Fruit fly (Drosophila melanogaster) whole organism, embryonic: Measurements from ENCODE around the gene Ugt37D1.

Experiments used
- Abd-B ChIP-seq: fragments of 200-800 bp; sonication (Bioruptor generic); optimal IDR thresholded peaks from 2 replicates; lab custom pipeline; 2018; ENCODE audit warnings: missing biosample characterization, mild to moderate bottlenecking, missing genetic modification characterization, moderate library complexity
- Adf1 ChIP-seq: fragments of 200-800 bp; sonication (Bioruptor generic); IDR thresholded peaks from 2 replicates; pipeline ENCODE4 v1.3.6; 2022; ENCODE audit warnings: missing biosample characterization, missing genetic modification characterization
- Awh ChIP-seq: fragments of 200-800 bp; sonication (Bioruptor generic); IDR thresholded peaks from 2 replicates; pipeline ENCODE4, ENCODE4 v1.3.6; 2022; ENCODE audit warnings: missing biosample characterization, missing genetic modification characterization
- CG10431 ChIP-seq: fragments of 200-800 bp; sonication (Bioruptor generic); optimal IDR thresholded peaks from 3 replicates; lab custom pipeline; 2018; ENCODE audit warnings: missing biosample characterization, mild to moderate bottlenecking, missing genetic modification characterization
- CG12659 ChIP-seq: fragments of 200-800 bp; sonication (Bioruptor generic); optimal IDR thresholded peaks from 3 replicates; lab custom pipeline; 2017; ENCODE audit warnings: mild to moderate bottlenecking, missing biosample characterization, missing genetic modification reagents, missing genetic modification characterization
- CG14710 ChIP-seq: fragments of 200-800 bp; sonication (Bioruptor generic); optimal IDR thresholded peaks from 3 replicates; lab custom pipeline; 2019; ENCODE audit warnings: missing biosample characterization, mild to moderate bottlenecking, missing genetic modification characterization, moderate library complexity
- CG15011 ChIP-seq: fragments of 200-800 bp; sonication (Bioruptor generic); optimal IDR thresholded peaks from 3 replicates; lab custom pipeline; 2018; ENCODE audit warnings: missing biosample characterization, mild to moderate bottlenecking, missing genetic modification characterization
- CG18619 ChIP-seq: fragments of 200-800 bp; sonication (Bioruptor generic); optimal IDR thresholded peaks from 3 replicates; lab custom pipeline; 2017; ENCODE audit warnings: missing biosample characterization, mild to moderate bottlenecking, missing genetic modification characterization
- CG2116 ChIP-seq: fragments of 200-800 bp; sonication (Bioruptor generic); optimal IDR thresholded peaks from 3 replicates; lab custom pipeline; 2018; ENCODE audit warnings: missing biosample characterization, mild to moderate bottlenecking, missing genetic modification characterization
- CG2678 ChIP-seq: fragments of 200-800 bp; sonication (Bioruptor generic); optimal IDR thresholded peaks from 3 replicates; lab custom pipeline; 2019; ENCODE audit warnings: missing biosample characterization, mild to moderate bottlenecking, missing genetic modification characterization, moderate library complexity
- CG2875 ChIP-seq: fragments of 200-800 bp; sonication (Bioruptor generic); optimal IDR thresholded peaks from 2 replicates; lab custom pipeline; 2017; ENCODE audit warnings: missing biosample characterization, mild to moderate bottlenecking, missing genetic modification characterization, missing genetic modification reagents
- CG31388 ChIP-seq: fragments of 200-800 bp; sonication (Bioruptor generic); optimal IDR thresholded peaks from 2 replicates; lab custom pipeline; 2016; ENCODE audit warnings: missing biosample characterization, missing genetic modification characterization
- CG3163 ChIP-seq: fragments of 200-800 bp; sonication (Bioruptor generic); optimal IDR thresholded peaks from 3 replicates; lab custom pipeline; 2016; ENCODE audit warnings: missing biosample characterization, missing genetic modification characterization
- CG4282 ChIP-seq: fragments of 200-800 bp; sonication (Bioruptor generic); optimal IDR thresholded peaks from 2 replicates; lab custom pipeline; 2016; ENCODE audit warnings: missing biosample characterization, missing genetic modification characterization
- CG4328 ChIP-seq: fragments of 200-800 bp; sonication (Bioruptor generic); optimal IDR thresholded peaks from 3 replicates; lab custom pipeline; 2017; ENCODE audit warnings: missing biosample characterization, missing genetic modification reagents, missing genetic modification characterization
- CG43689 ChIP-seq: fragments of 200-800 bp; sonication (Bioruptor generic); IDR thresholded peaks from 2 replicates; pipeline ENCODE4 v1.3.6; 2022; ENCODE audit warnings: missing biosample characterization, missing genetic modification characterization
- CG5180 ChIP-seq: fragments of 200-800 bp; sonication (Bioruptor generic); optimal IDR thresholded peaks from 3 replicates; lab custom pipeline; 2017; ENCODE audit warnings: missing biosample characterization, missing genetic modification characterization, mild to moderate bottlenecking, moderate library complexity, missing genetic modification reagents
- CG5953 ChIP-seq: fragments of 200-800 bp; sonication (Bioruptor generic); IDR thresholded peaks from 2 replicates; pipeline ENCODE4 v1.3.6; 2022; ENCODE audit warnings: missing biosample characterization, missing genetic modification characterization
- CG6175 ChIP-seq: fragments of 200-800 bp; sonication (Bioruptor generic); IDR thresholded peaks from 3 replicates; pipeline ENCODE4 v1.3.6; 2022; ENCODE audit warnings: missing biosample characterization, missing genetic modification characterization
- CG7372 ChIP-seq: fragments of 200-800 bp; sonication (Bioruptor generic); IDR thresholded peaks from 2 replicates; pipeline ENCODE4 v1.3.6; 2022; ENCODE audit warnings: missing biosample characterization, missing genetic modification characterization
- CG9215 ChIP-seq: fragments of 200-800 bp; sonication (Bioruptor generic); IDR thresholded peaks from 2 replicates; pipeline ENCODE4 v1.3.6; 2022; ENCODE audit warnings: missing biosample characterization, missing genetic modification characterization
- CG9727 ChIP-seq: fragments of 200-800 bp; sonication (Bioruptor generic); optimal IDR thresholded peaks from 3 replicates; lab custom pipeline; 2017; ENCODE audit warnings: missing biosample characterization, mild to moderate bottlenecking, missing genetic modification characterization
- Drgx ChIP-seq: fragments of 200-800 bp; sonication (Bioruptor generic); IDR thresholded peaks from 2 replicates; pipeline ENCODE4 v1.3.6; 2022; ENCODE audit warnings: missing biosample characterization, missing genetic modification characterization
- E2f2 ChIP-seq: fragments of 200-800 bp; sonication (Bioruptor generic); IDR thresholded peaks from 2 replicates; pipeline ENCODE4 v1.3.6; 2022; ENCODE audit warnings: missing biosample characterization, missing genetic modification characterization
- Eip74EF ChIP-seq, 2 experiments: fragments of 200-800 bp in 1 of 2; fragments of >200 bp in 1 of 2; sonication (Bioruptor generic) in 1 of 2; optimal IDR thresholded peaks; 2 replicates each; lab custom pipeline; 2017 to 2019; ENCODE audit warnings: missing biosample characterization in 2 of 2, missing genetic modification characterization in 2 of 2, mild to moderate bottlenecking in 1 of 2, moderate library complexity in 1 of 2
- Fer3 ChIP-seq: fragments of 200-800 bp; sonication (Bioruptor generic); optimal IDR thresholded peaks from 2 replicates; lab custom pipeline; 2018; ENCODE audit warnings: missing biosample characterization, mild to moderate bottlenecking, missing genetic modification characterization, moderate library complexity
- Hmx ChIP-seq: fragments of 200-800 bp; sonication (Bioruptor generic); optimal IDR thresholded peaks from 2 replicates; lab custom pipeline; 2016; ENCODE audit warnings: missing biosample characterization, missing genetic modification characterization
- MESR4 ChIP-seq: fragments of 200-800 bp; sonication (Bioruptor generic); optimal IDR thresholded peaks from 2 replicates; lab custom pipeline; 2018; ENCODE audit warnings: missing biosample characterization, mild to moderate bottlenecking, missing genetic modification characterization, moderate library complexity
- NC2α ChIP-seq: fragments of 200-800 bp; sonication (Bioruptor generic); optimal IDR thresholded peaks from 2 replicates; lab custom pipeline; 2016; ENCODE audit warnings: missing biosample characterization, missing genetic modification characterization
- NC2β ChIP-seq: fragments of 200-800 bp; sonication (Bioruptor generic); optimal IDR thresholded peaks from 2 replicates; lab custom pipeline; 2016; ENCODE audit warnings: missing biosample characterization, missing genetic modification characterization
- Poxn ChIP-seq: fragments of 200-800 bp; sonication (Bioruptor generic); IDR thresholded peaks from 2 replicates; pipeline ENCODE4 v1.3.6; 2022; ENCODE audit warnings: missing biosample characterization, missing genetic modification characterization
- al ChIP-seq: fragments of 200-800 bp; sonication (Bioruptor generic); IDR thresholded peaks from 2 replicates; pipeline ENCODE4 v1.3.6; 2022; ENCODE audit warnings: missing biosample characterization, missing genetic modification characterization
- ash1 ChIP-seq: fragments of 200-800 bp; sonication (Bioruptor generic); optimal IDR thresholded peaks from 2 replicates; lab custom pipeline; 2018; ENCODE audit warnings: missing biosample characterization, mild to moderate bottlenecking, missing genetic modification characterization
- bigmax ChIP-seq: fragments of 200-800 bp; sonication (Bioruptor generic); optimal IDR thresholded peaks from 2 replicates; lab custom pipeline; 2018; ENCODE audit warnings: missing biosample characterization, mild to moderate bottlenecking, missing genetic modification characterization
- bowl ChIP-seq: fragments of 200-800 bp; sonication (Bioruptor generic); IDR thresholded peaks from 2 replicates; pipeline ENCODE4 v1.3.6; 2022; ENCODE audit warnings: missing biosample characterization, missing genetic modification characterization
- chm ChIP-seq: fragments of 200-800 bp; sonication (Bioruptor generic); IDR thresholded peaks from 2 replicates; pipeline ENCODE4 v1.3.6; 2022; ENCODE audit warnings: missing biosample characterization, missing genetic modification characterization
- chn ChIP-seq: fragments of 200-800 bp; sonication (Bioruptor generic); optimal IDR thresholded peaks from 2 replicates; lab custom pipeline; 2016; ENCODE audit warnings: missing biosample characterization, missing genetic modification characterization
- dmrt11E ChIP-seq: fragments of 200-800 bp; sonication (Bioruptor generic); optimal IDR thresholded peaks from 3 replicates; lab custom pipeline; 2018; ENCODE audit warnings: missing biosample characterization, mild to moderate bottlenecking, missing genetic modification characterization, moderate library complexity
- esg ChIP-seq: fragments of 200-800 bp; sonication (Bioruptor generic); conservative IDR thresholded peaks from 2 replicates; pipeline ENCODE4 v1.3.6; 2022; ENCODE audit warnings: missing biosample characterization, missing genetic modification characterization
- gfzf ChIP-seq: fragments of 200-800 bp; sonication (Bioruptor generic); optimal IDR thresholded peaks from 2 replicates; lab custom pipeline; 2016; ENCODE audit warnings: missing biosample characterization, mild to moderate bottlenecking, missing genetic modification characterization, moderate library complexity
- luna ChIP-seq: fragments of 200-800 bp; sonication (Bioruptor generic); optimal IDR thresholded peaks from 2 replicates; lab custom pipeline; 2016; ENCODE audit warnings: missing biosample characterization, missing genetic modification characterization
- nom ChIP-seq: fragments of 200-800 bp; sonication (Bioruptor generic); optimal IDR thresholded peaks from 2 replicates; lab custom pipeline; 2017; ENCODE audit warnings: missing biosample characterization, missing genetic modification characterization, mild to moderate bottlenecking, moderate library complexity, missing genetic modification reagents
- pan ChIP-seq, 4 experiments: fragments of >200 bp in 3 of 4; fragments of 200-800 bp in 1 of 4; sonication (Bioruptor generic) in 1 of 4; optimal IDR thresholded peaks in 3 of 4; IDR thresholded peaks in 1 of 4; 2 replicates each; pipeline versions ENCODE4 v1.3.6 to Lab custom; 2017 to 2022; ENCODE audit warnings: missing biosample characterization in 2 of 4, missing genetic modification characterization in 2 of 4, mixed read lengths in 1 of 4
- salm ChIP-seq: fragments of 200-800 bp; sonication (Bioruptor generic); optimal IDR thresholded peaks from 2 replicates; lab custom pipeline; 2018; ENCODE audit warnings: missing biosample characterization, mild to moderate bottlenecking, missing genetic modification characterization
- sens-2 ChIP-seq: fragments of 200-800 bp; sonication (Bioruptor generic); IDR thresholded peaks from 2 replicates; pipeline ENCODE4 v1.3.6; 2022; ENCODE audit warnings: missing biosample characterization, missing genetic modification characterization
- slbo ChIP-seq: fragments of 200-800 bp; sonication (Bioruptor generic); IDR thresholded peaks from 2 replicates; pipeline ENCODE4 v1.3.6; 2022; ENCODE audit warnings: missing biosample characterization, missing genetic modification characterization
- tin ChIP-seq: fragments of 200-800 bp; sonication (Bioruptor generic); optimal IDR thresholded peaks from 3 replicates; lab custom pipeline; 2016; ENCODE audit warnings: missing biosample characterization, missing genetic modification characterization
- tio ChIP-seq: fragments of 200-800 bp; sonication (Bioruptor generic); optimal IDR thresholded peaks from 2 replicates; lab custom pipeline; 2017; ENCODE audit warnings: missing biosample characterization, missing genetic modification characterization, inconsistent platforms
- twi ChIP-seq: fragments of 200-800 bp; optimal IDR thresholded peaks from 2 replicates; lab custom pipeline; 2019; ENCODE audit warnings: missing biosample characterization, mild to moderate bottlenecking, missing genetic modification characterization, moderate library complexity
- yki ChIP-seq: fragments of >200 bp; optimal IDR thresholded peaks from 3 replicates; lab custom pipeline; 2018
- zf30C ChIP-seq: fragments of 200-800 bp; sonication (Bioruptor generic); optimal IDR thresholded peaks from 3 replicates; lab custom pipeline; 2018; ENCODE audit warnings: missing biosample characterization, mild to moderate bottlenecking, missing genetic modification characterization

Gene Ugt37D1

DNA sequence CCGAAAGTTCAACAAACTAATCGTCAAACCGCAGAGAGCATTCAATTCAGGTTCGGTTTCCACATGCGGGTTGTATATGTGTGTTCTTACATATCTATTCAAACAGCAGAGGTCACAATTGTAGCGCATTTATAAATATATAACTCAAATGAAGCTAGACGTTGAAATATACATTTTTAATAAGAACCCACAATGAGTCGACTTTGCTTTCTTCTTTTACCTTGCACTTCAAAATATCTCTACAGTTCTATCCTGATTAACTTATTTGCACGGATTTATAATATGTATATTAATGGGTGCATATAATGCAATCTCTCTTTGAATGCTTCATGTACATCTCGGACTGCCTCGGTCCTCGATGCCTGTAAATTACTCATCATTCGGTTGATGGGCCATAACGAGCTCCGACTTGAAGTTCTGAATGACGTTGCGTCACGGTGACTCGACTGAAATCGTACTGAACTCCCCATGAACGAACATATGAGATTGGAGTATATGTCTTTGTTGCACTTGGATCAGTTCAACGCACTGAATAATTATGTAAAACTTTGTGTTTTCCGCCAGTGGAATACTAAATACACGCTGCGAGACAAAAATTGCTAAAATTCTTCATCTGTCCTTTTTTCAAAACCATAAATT, 19.6 kb downstream of the Ugt37D1 start (continued):
- TF ChIP-seq twi (tag; lab: Kevin White, UChicago) (no peak), CG18619 (no peak), CG2875 (GFP tag; lab: Kevin White, UChicago) (no peak), Drgx (GFP tag; lab: Robert Waterston, UW) (peak; percentile 31; the same call in 1 of the 2 replicates), yki (lab: Kevin White, UChicago) (no peak), Fer3 (no peak), E2f2 (GFP tag; lab: Robert Waterston, UW) (no peak), CG14710 (tag; lab: Kevin White, UChicago) (peak; percentile 43), esg (GFP tag; lab: Robert Waterston, UW) (no peak), CG10431 (GFP tag; lab: Kevin White, UChicago) (no peak), CG4282 (no peak), CG4328 (GFP tag; lab: Kevin White, UChicago) (no peak), CG31388 (GFP tag; lab: Kevin White, UChicago) (no peak), CG2116 (GFP tag; lab: Kevin White, UChicago) (no peak), CG9215 (GFP tag; lab: Robert Waterston, UW) (no peak), NC2α (GFP tag; lab: Kevin White, UChicago) (no peak), CG5953 (GFP tag; lab: Robert Waterston, UW) (no peak), tin (peak; percentile 8), dmrt11E (tag; lab: Kevin White, UChicago) (peak; percentile 43), Poxn (GFP tag; lab: Robert Waterston, UW) (no peak), pan (optimal IDR thresholded peaks at IDR 0.05; lab: Kevin White, UChicago) (no peak), pan (GFP tag; optimal IDR thresholded peaks at IDR 0.05 in 1 of 2, IDR thresholded peaks at IDR 0.05 in 1 of 2) (no peak), nom (GFP tag; lab: Kevin White, UChicago) (peak; percentile 42), CG43689 (GFP tag; lab: Robert Waterston, UW) (no peak), tio (GFP tag; lab: Kevin White, UChicago) (no peak), zf30C (GFP tag; lab: Kevin White, UChicago) (no peak), chn (GFP tag; lab: Kevin White, UChicago) (no peak), CG5180 (peak; percentile 19), Awh (GFP tag; lab: Robert Waterston, UW) (no peak), CG3163 (GFP tag; lab: Kevin White, UChicago) (no peak), bowl (GFP tag; lab: Robert Waterston, UW) (no peak), CG15011 (GFP tag; lab: Kevin White, UChicago) (no peak), Abd-B (peak; percentile 13), slbo (no peak), ash1 (GFP tag; lab: Kevin White, UChicago) (no peak), gfzf (GFP tag; lab: Kevin White, UChicago) (no peak), CG7372 (GFP tag; lab: Robert Waterston, UW) (no peak), CG2678 (tag; lab: Kevin White, UChicago) (peak; percentile 45), Hmx (GFP tag; lab: Kevin White, UChicago) (no peak)

DNA sequence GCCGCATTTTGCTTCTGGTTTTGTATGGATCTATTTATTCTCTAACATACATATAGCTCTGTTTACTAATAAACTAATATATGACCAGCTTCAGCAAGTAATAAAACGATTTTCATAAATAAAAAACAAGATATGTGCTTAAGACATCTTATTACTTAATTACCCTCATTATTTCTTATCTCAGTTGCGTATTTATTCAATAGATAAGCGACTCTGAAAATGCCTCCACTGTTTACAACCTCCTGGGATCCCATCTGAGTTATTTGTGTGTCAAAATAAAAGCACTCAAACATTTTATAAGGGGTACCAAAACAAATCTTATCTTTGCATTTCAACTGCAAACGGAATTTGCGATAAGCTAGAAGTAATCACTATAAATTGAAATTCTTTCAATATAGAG, 20.9 kb downstream of the Ugt37D1 start:
- TF ChIP-seq CG6175, result no peak
- no peak for TF ChIP-seq CG9727
- TF ChIP-seq al (GFP tag; lab: Robert Waterston, UW), result no peak
- peak; percentile 55 for TF ChIP-seq salm (tag; lab: Kevin White, UChicago)
- no peak for TF ChIP-seq luna (GFP tag; lab: Kevin White, UChicago)
- TF ChIP-seq bigmax (GFP tag; lab: Kevin White, UChicago), result no peak
- no peak for TF ChIP-seq NC2β (GFP tag; lab: Kevin White, UChicago)
- TF ChIP-seq sens-2 (GFP tag; lab: Robert Waterston, UW), result no peak
- TF ChIP-seq Adf1 (GFP tag; lab: Robert Waterston, UW), result no peak
- no peak for TF ChIP-seq CG12659 (GFP tag; lab: Kevin White, UChicago)
- no peak for TF ChIP-seq MESR4 (GFP tag; lab: Kevin White, UChicago)
- peak in 1 of 2 experiments; percentile 37 for TF ChIP-seq Eip74EF (GFP tag; optimal IDR thresholded peaks at IDR 0.05; lab: Kevin White, UChicago)
- TF ChIP-seq zf30C (GFP tag; lab: Kevin White, UChicago), result no peak
- no peak for TF ChIP-seq twi (tag; lab: Kevin White, UChicago)
- TF ChIP-seq chm (GFP tag; lab: Robert Waterston, UW), result no peak
